Fruit fly (Drosophila melanogaster) whole organism, embryonic: Measurements from ENCODE around the gene IA-2.

ENCODE experiments used
- Aef1 ChIP-seq: fragments of 200-800 bp; sonication (Bioruptor generic); IDR thresholded peaks from 3 replicates; pipeline ENCODE4 v1.3.6; 2022; ENCODE audit warnings: missing biosample characterization, missing genetic modification characterization
- B-H1 ChIP-seq: fragments of 200-800 bp; sonication (Bioruptor generic); IDR thresholded peaks from 3 replicates; pipeline ENCODE4 v1.3.6; 2022; ENCODE audit warnings: missing biosample characterization, missing genetic modification characterization
- Bdp1 ChIP-seq: fragments of 200-800 bp; sonication (Bioruptor generic); optimal IDR thresholded peaks from 3 replicates; lab custom pipeline; 2016; ENCODE audit warnings: missing biosample characterization, missing genetic modification characterization
- Blimp-1 ChIP-seq: fragments of 200-800 bp; sonication (Bioruptor generic); optimal IDR thresholded peaks from 3 replicates; lab custom pipeline; 2018; ENCODE audit warnings: missing biosample characterization, missing genetic modification characterization, mild to moderate bottlenecking, moderate library complexity, missing genetic modification reagents
- CG10366 ChIP-seq: fragments of 200-800 bp; sonication (Bioruptor generic); IDR thresholded peaks from 2 replicates; pipeline ENCODE4 v1.3.6; 2022; ENCODE audit warnings: missing biosample characterization, missing genetic modification characterization
- CG11247 ChIP-seq: fragments of 200-800 bp; sonication (Bioruptor generic); IDR thresholded peaks from 2 replicates; pipeline ENCODE4 v1.3.6; 2022; ENCODE audit warnings: missing biosample characterization, missing genetic modification characterization
- CG11398 ChIP-seq: fragments of 200-800 bp; sonication (Bioruptor generic); optimal IDR thresholded peaks from 2 replicates; lab custom pipeline; 2016; ENCODE audit warnings: missing biosample characterization, missing genetic modification characterization
- CG12071 ChIP-seq: fragments of 200-800 bp; sonication (Bioruptor generic); optimal IDR thresholded peaks from 3 replicates; lab custom pipeline; 2018; ENCODE audit warnings: missing biosample characterization, mild to moderate bottlenecking, missing genetic modification characterization
- CG1602 ChIP-seq: fragments of 200-800 bp; sonication (Bioruptor generic); optimal IDR thresholded peaks from 3 replicates; lab custom pipeline; 2016; ENCODE audit warnings: missing biosample characterization, missing genetic modification characterization
- CG1603 ChIP-seq: fragments of 200-800 bp; sonication (Bioruptor generic); optimal IDR thresholded peaks from 2 replicates; lab custom pipeline; 2019; ENCODE audit warnings: missing biosample characterization, mild to moderate bottlenecking, missing genetic modification characterization, moderate library complexity
- CG31365 ChIP-seq: fragments of 200-800 bp; sonication (Bioruptor generic); optimal IDR thresholded peaks from 2 replicates; lab custom pipeline; 2018; ENCODE audit warnings: missing biosample characterization, mild to moderate bottlenecking, missing genetic modification characterization
- CG31388 ChIP-seq: fragments of 200-800 bp; sonication (Bioruptor generic); optimal IDR thresholded peaks from 2 replicates; lab custom pipeline; 2016; ENCODE audit warnings: missing biosample characterization, missing genetic modification characterization
- CG32532 ChIP-seq: fragments of 200-800 bp; sonication (Bioruptor generic); IDR thresholded peaks from 2 replicates; pipeline ENCODE4 v1.3.6; 2022; ENCODE audit warnings: missing biosample characterization, missing genetic modification characterization
- CG3281 ChIP-seq: fragments of 200-800 bp; sonication (Bioruptor generic); optimal IDR thresholded peaks from 3 replicates; lab custom pipeline; 2017; ENCODE audit warnings: missing biosample characterization, mild to moderate bottlenecking, missing genetic modification characterization
- CG3838 ChIP-seq: fragments of 200-800 bp; sonication (Bioruptor generic); optimal IDR thresholded peaks from 3 replicates; lab custom pipeline; 2016; ENCODE audit warnings: missing biosample characterization, missing genetic modification characterization
- CG8089 ChIP-seq: fragments of 200-800 bp; sonication (Bioruptor generic); optimal IDR thresholded peaks from 3 replicates; lab custom pipeline; 2016; ENCODE audit warnings: missing biosample characterization, missing genetic modification characterization
- D19B ChIP-seq: fragments of 200-800 bp; sonication (Bioruptor generic); optimal IDR thresholded peaks from 2 replicates; lab custom pipeline; 2017; ENCODE audit warnings: missing biosample characterization, mild to moderate bottlenecking, missing genetic modification characterization
- E2f1 ChIP-seq: fragments of 200-800 bp; sonication (Bioruptor generic); IDR thresholded peaks from 2 replicates; pipeline ENCODE4 v1.3.6; 2022; ENCODE audit warnings: missing biosample characterization, missing genetic modification characterization
- Eip74EF ChIP-seq, 2 experiments: fragments of 200-800 bp in 1 of 2; fragments of >200 bp in 1 of 2; sonication (Bioruptor generic) in 1 of 2; optimal IDR thresholded peaks; 2 replicates each; lab custom pipeline; 2017 to 2019; ENCODE audit warnings: missing biosample characterization in 2 of 2, missing genetic modification characterization in 2 of 2, mild to moderate bottlenecking in 1 of 2, moderate library complexity in 1 of 2
- Ets97D ChIP-seq: fragments of 200-800 bp; sonication (Bioruptor generic); optimal IDR thresholded peaks from 3 replicates; lab custom pipeline; 2016; ENCODE audit warnings: missing biosample characterization, missing genetic modification characterization
- GATAe ChIP-seq: fragments of 200-800 bp; sonication (Bioruptor generic); conservative IDR thresholded peaks from 2 replicates; pipeline ENCODE4 v1.3.6; 2022; ENCODE audit warnings: missing biosample characterization, missing genetic modification characterization
- HHEX ChIP-seq: fragments of 200-800 bp; sonication (Bioruptor generic); optimal IDR thresholded peaks from 3 replicates; lab custom pipeline; 2017; ENCODE audit warnings: missing biosample characterization, mild to moderate bottlenecking, missing genetic modification characterization, missing genetic modification reagents
- Hey ChIP-seq: fragments of 200-800 bp; sonication (Bioruptor generic); optimal IDR thresholded peaks from 3 replicates; lab custom pipeline; 2018; ENCODE audit warnings: missing biosample characterization, mild to moderate bottlenecking, missing genetic modification characterization
- Hsf ChIP-seq: fragments of 200-800 bp; sonication (Bioruptor generic); optimal IDR thresholded peaks from 3 replicates; lab custom pipeline; 2016; ENCODE audit warnings: missing biosample characterization, missing genetic modification characterization
- MBD-R2 ChIP-seq: fragments of 200-800 bp; sonication (Bioruptor generic); IDR thresholded peaks from 2 replicates; pipeline ENCODE4 v1.3.6; 2022; ENCODE audit warnings: missing biosample characterization, missing genetic modification characterization
- MESR4 ChIP-seq: fragments of 200-800 bp; sonication (Bioruptor generic); optimal IDR thresholded peaks from 2 replicates; lab custom pipeline; 2018; ENCODE audit warnings: missing biosample characterization, mild to moderate bottlenecking, missing genetic modification characterization, moderate library complexity
- NC2β ChIP-seq: fragments of 200-800 bp; sonication (Bioruptor generic); optimal IDR thresholded peaks from 2 replicates; lab custom pipeline; 2016; ENCODE audit warnings: missing biosample characterization, missing genetic modification characterization
- NfI ChIP-seq: fragments of 200-800 bp; sonication (Bioruptor generic); optimal IDR thresholded peaks from 3 replicates; lab custom pipeline; 2018; ENCODE audit warnings: missing biosample characterization, mild to moderate bottlenecking, missing genetic modification characterization, moderate library complexity
- Oaz ChIP-seq: fragments of 200-800 bp; sonication (Bioruptor generic); IDR thresholded peaks from 2 replicates; pipeline ENCODE4 v1.3.6; 2022; ENCODE audit warnings: missing biosample characterization, missing genetic modification characterization
- Opbp ChIP-seq: fragments of 200-800 bp; sonication (Bioruptor generic); IDR thresholded peaks from 3 replicates; pipeline ENCODE4 v1.3.6; 2022; ENCODE audit warnings: missing biosample characterization, missing genetic modification characterization; ENCODE audit not compliant: partially characterized antibody
- dan ChIP-seq: fragments of 200-800 bp; sonication (Bioruptor generic); IDR thresholded peaks from 2 replicates; pipeline ENCODE4 v1.3.6; 2022; ENCODE audit warnings: missing biosample characterization, missing genetic modification characterization
- dysf ChIP-seq: fragments of 200-800 bp; sonication (Bioruptor generic); IDR thresholded peaks from 3 replicates; pipeline ENCODE4 v1.3.6; 2022; ENCODE audit warnings: missing biosample characterization, missing genetic modification characterization
- hb ChIP-seq: fragments of 200-800 bp; sonication (Bioruptor generic); IDR thresholded peaks from 3 replicates; pipeline ENCODE4 v1.3.6; 2022; ENCODE audit warnings: missing biosample characterization, missing genetic modification characterization; ENCODE audit not compliant: partially characterized antibody
- her ChIP-seq: fragments of 200-800 bp; sonication (Bioruptor generic); optimal IDR thresholded peaks from 2 replicates; lab custom pipeline; 2016; ENCODE audit warnings: missing biosample characterization, missing genetic modification characterization
- inv ChIP-seq: fragments of 200-800 bp; sonication (Bioruptor generic); IDR thresholded peaks from 2 replicates; pipeline ENCODE4 v1.3.6; 2022; ENCODE audit warnings: missing biosample characterization, missing genetic modification characterization; ENCODE audit not compliant: partially characterized antibody
- jigr1 ChIP-seq: fragments of 200-800 bp; sonication (Bioruptor generic); IDR thresholded peaks from 3 replicates; pipeline ENCODE4 v1.3.6; 2022; ENCODE audit warnings: missing biosample characterization, missing genetic modification characterization
- jing ChIP-seq: fragments of 200-800 bp; sonication (Bioruptor generic); optimal IDR thresholded peaks from 2 replicates; lab custom pipeline; 2018; ENCODE audit warnings: missing biosample characterization, mild to moderate bottlenecking, missing genetic modification characterization
- lola ChIP-seq, 3 experiments: fragments of >200 bp in 2 of 3; fragments of 200-800 bp in 1 of 3; sonication (Bioruptor generic) in 1 of 3; optimal IDR thresholded peaks; 2 replicates each; lab custom pipeline; 2017 to 2019; ENCODE audit warnings: missing biosample characterization in 3 of 3, missing genetic modification characterization in 3 of 3, mild to moderate bottlenecking in 1 of 3, moderate library complexity in 1 of 3
- mam ChIP-seq: fragments of 200-800 bp; sonication (Bioruptor generic); optimal IDR thresholded peaks from 3 replicates; lab custom pipeline; 2016; ENCODE audit warnings: missing biosample characterization, missing genetic modification characterization
- nerfin-2 ChIP-seq: fragments of 200-800 bp; sonication (Bioruptor generic); IDR thresholded peaks from 2 replicates; pipeline ENCODE4 v1.3.6; 2022; ENCODE audit warnings: missing biosample characterization, missing genetic modification characterization; ENCODE audit not compliant: partially characterized antibody
- p53 ChIP-seq: fragments of 200-800 bp; sonication (Bioruptor generic); optimal IDR thresholded peaks from 2 replicates; lab custom pipeline; 2016; ENCODE audit warnings: missing biosample characterization, missing genetic modification characterization
- pho ChIP-seq: fragments of 200-800 bp; sonication (Bioruptor generic); optimal IDR thresholded peaks from 2 replicates; lab custom pipeline; 2016; ENCODE audit warnings: missing biosample characterization, missing genetic modification characterization
- salm ChIP-seq: fragments of 200-800 bp; sonication (Bioruptor generic); optimal IDR thresholded peaks from 2 replicates; lab custom pipeline; 2018; ENCODE audit warnings: missing biosample characterization, mild to moderate bottlenecking, missing genetic modification characterization
- shn ChIP-seq: fragments of 200-800 bp; sonication (Bioruptor generic); optimal IDR thresholded peaks from 3 replicates; lab custom pipeline; 2016; ENCODE audit warnings: missing biosample characterization, missing genetic modification characterization
- sim ChIP-seq: fragments of 200-800 bp; sonication (Bioruptor generic); IDR thresholded peaks from 2 replicates; pipeline ENCODE4 v1.3.6; 2022; ENCODE audit warnings: missing biosample characterization, missing genetic modification characterization
- sna ChIP-seq: fragments of 200-800 bp; sonication (Bioruptor generic); IDR thresholded peaks from 2 replicates; pipeline ENCODE4 v1.3.6; 2022; ENCODE audit warnings: missing biosample characterization, missing genetic modification characterization; ENCODE audit not compliant: partially characterized antibody
- sob ChIP-seq: fragments of 200-800 bp; sonication (Bioruptor generic); IDR thresholded peaks from 2 replicates; pipeline ENCODE4 v1.3.6; 2022; ENCODE audit warnings: missing biosample characterization, missing genetic modification characterization
- toy ChIP-seq: fragments of 200-800 bp; sonication (Bioruptor generic); IDR thresholded peaks from 2 replicates; pipeline ENCODE4 v1.3.6; 2022; ENCODE audit warnings: missing biosample characterization, missing genetic modification characterization
- twi ChIP-seq: fragments of 200-800 bp; optimal IDR thresholded peaks from 2 replicates; lab custom pipeline; 2019; ENCODE audit warnings: missing biosample characterization, mild to moderate bottlenecking, missing genetic modification characterization, moderate library complexity
- unpg ChIP-seq: fragments of 200-800 bp; sonication (Bioruptor generic); optimal IDR thresholded peaks from 3 replicates; lab custom pipeline; 2018; ENCODE audit warnings: missing biosample characterization, mild to moderate bottlenecking, missing genetic modification characterization, moderate library complexity
- vvl ChIP-seq: fragments of 200-800 bp; sonication (Bioruptor generic); IDR thresholded peaks from 2 replicates; pipeline ENCODE4 v1.3.6; 2022; ENCODE audit warnings: missing biosample characterization, missing genetic modification characterization
- zfh1 ChIP-seq: fragments of 200-800 bp; sonication (Bioruptor generic); IDR thresholded peaks from 3 replicates; pipeline ENCODE4 v1.3.6; 2022; ENCODE audit warnings: missing biosample characterization, missing genetic modification characterization

Gene IA-2

dm6 chr2L:1070332-1070731, 22.5 kb upstream of the IA-2 start (continued):
- TF ChIP-seq jing (GFP tag; lab: Kevin White, UChicago) (no peak), Oaz (GFP tag; lab: Robert Waterston, UW) (no peak), her (GFP tag; lab: Kevin White, UChicago) (no peak), p53 (GFP tag; lab: Kevin White, UChicago) (no peak), CG8089 (GFP tag; lab: Kevin White, UChicago) (no peak), inv (no peak), E2f1 (no peak), HHEX (no peak), MESR4 (GFP tag; lab: Kevin White, UChicago) (no peak), Hey (tag; lab: Kevin White, UChicago) (no peak), CG1602 (GFP tag; lab: Kevin White, UChicago) (no peak), CG31388 (GFP tag; lab: Kevin White, UChicago) (no peak), dan (GFP tag; lab: Robert Waterston, UW) (no peak), CG3838 (GFP tag; lab: Kevin White, UChicago) (no peak), salm (no peak), B-H1 (GFP tag; lab: Robert Waterston, UW) (no peak), sob (no peak), Blimp-1 (GFP tag; lab: Kevin White, UChicago) (peak; percentile 64), NfI (GFP tag; lab: Kevin White, UChicago) (no peak), pho (GFP tag; lab: Kevin White, UChicago) (no peak), vvl (GFP tag; lab: Robert Waterston, UW) (peak; percentile 29; the same call in 1 of the 2 replicates), NC2β (GFP tag; lab: Kevin White, UChicago) (no peak), twi (tag; lab: Kevin White, UChicago) (no peak), CG11398 (GFP tag; lab: Kevin White, UChicago) (no peak), lola (GFP tag; optimal IDR thresholded peaks at IDR 0.05; lab: Kevin White, UChicago) (peak in 1 of 3 experiments; percentile 42), CG10366 (GFP tag; lab: Robert Waterston, UW) (no peak; the same call in 1 of the 2 replicates), dysf (peak; percentile 53; the same call in 1 of the 3 replicates), CG3281 (no peak), mam (GFP tag; lab: Kevin White, UChicago) (no peak), jigr1 (GFP tag; lab: Robert Waterston, UW) (no peak), toy (GFP tag; lab: Robert Waterston, UW) (no peak), GATAe (GFP tag; lab: Robert Waterston, UW) (no peak), sna (GFP tag; lab: Robert Waterston, UW) (no peak), Bdp1 (GFP tag; lab: Kevin White, UChicago) (no peak), CG11247 (GFP tag; lab: Robert Waterston, UW) (no peak), shn (GFP tag; lab: Kevin White, UChicago) (no peak), nerfin-2 (GFP tag; lab: Robert Waterston, UW) (no peak), CG12071 (GFP tag; lab: Kevin White, UChicago) (no peak), D19B (GFP tag; lab: Kevin White, UChicago) (no peak), hb (no peak), CG1603 (tag; lab: Kevin White, UChicago) (peak; percentile 50), Opbp (no peak), Ets97D (GFP tag; lab: Kevin White, UChicago) (no peak), Hsf (GFP tag; lab: Kevin White, UChicago) (peak; percentile 5), Eip74EF (GFP tag; optimal IDR thresholded peaks at IDR 0.05; lab: Kevin White, UChicago) (no peak), zfh1 (peak; percentile 61; the same call in 1 of the 3 replicates), CG32532 (no peak), unpg (peak; percentile 57), CG31365 (tag; lab: Kevin White, UChicago) (no peak), sim (no peak), Aef1 (GFP tag; lab: Robert Waterston, UW) (no peak), MBD-R2 (GFP tag; lab: Robert Waterston, UW) (peak; percentile 11; the same call in 1 of the 2 replicates)
